Worm (Caenorhabditis elegans): Measurements from ENCODE around the gene srw-21.

DNA sequence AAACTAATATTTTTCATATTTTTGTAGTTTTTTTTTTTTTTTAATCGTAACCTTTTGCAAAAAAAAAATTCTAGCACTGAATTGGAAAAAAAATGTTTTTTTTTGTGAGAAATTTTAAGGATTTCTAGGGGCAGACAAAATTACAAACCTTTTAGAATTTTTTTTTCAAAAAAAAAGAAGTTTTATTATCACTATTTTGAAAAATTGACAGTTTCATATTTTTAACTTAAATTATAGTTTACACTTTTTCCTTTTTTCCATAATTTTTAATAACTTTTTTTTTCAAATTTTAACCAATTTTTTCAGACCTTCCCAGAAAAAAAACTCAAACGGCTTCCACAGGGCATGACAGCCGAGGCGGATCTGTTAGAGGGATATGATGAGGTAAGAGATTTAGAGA is 16.8 kb upstream of the srw-21 start, which contains the start of gene dpf-1:
- TF ChIP-seq pha-4 (GFP tag; IDR thresholded peaks at IDR 0.05): no peak
- TF ChIP-seq pha-4 (tag; optimal IDR thresholded peaks at IDR 0.05): no peak
- no peak for TF ChIP-seq fkh-10 (GFP tag; optimal IDR thresholded peaks at IDR 0.05)
- TF ChIP-seq snpc-1.2 (GFP tag; IDR thresholded peaks at IDR 0.05): no peak
- TF ChIP-seq unc-130 (GFP tag; optimal IDR thresholded peaks at IDR 0.05): no peak
- TF ChIP-seq daf-8 (GFP tag; IDR thresholded peaks at IDR 0.05): no peak
- TF ChIP-seq arid-1 (GFP tag; conservative IDR thresholded peaks at IDR 0.05): no peak
- no peak for TF ChIP-seq zag-1 (tag; optimal IDR thresholded peaks at IDR 0.05)
- no peak for TF ChIP-seq skn-1 (tag; optimal IDR thresholded peaks at IDR 0.05)
